Fruit fly (Drosophila melanogaster) whole organism, embryonic: ENCODE measurements around the gene deltaCOP.
A peak's percentile ranks its signal among the peaks of the same experiment; 100 is the strongest.

Source experiments
- CG10543 ChIP-seq: fragments of 200-800 bp; sonication (Bioruptor generic); optimal IDR thresholded peaks from 3 replicates; lab custom pipeline; 2017; ENCODE audit warnings: missing biosample characterization, mild to moderate bottlenecking, missing genetic modification characterization, moderate library complexity
- CG11398 ChIP-seq: fragments of 200-800 bp; sonication (Bioruptor generic); optimal IDR thresholded peaks from 2 replicates; lab custom pipeline; 2016; ENCODE audit warnings: missing biosample characterization, missing genetic modification characterization
- CG13287 ChIP-seq: fragments of 200-800 bp; sonication (Bioruptor generic); IDR thresholded peaks from 2 replicates; pipeline ENCODE4 v1.3.6; 2022; ENCODE audit warnings: missing biosample characterization, missing genetic modification characterization; ENCODE audit not compliant: partially characterized antibody
- CG13894 ChIP-seq: fragments of 200-800 bp; sonication (Bioruptor generic); optimal IDR thresholded peaks from 3 replicates; lab custom pipeline; 2018; ENCODE audit warnings: missing biosample characterization, mild to moderate bottlenecking, missing genetic modification characterization, moderate library complexity
- CG14050 ChIP-seq: fragments of 200-800 bp; sonication (Bioruptor generic); IDR thresholded peaks from 3 replicates; pipeline ENCODE4 v1.3.6; 2022; ENCODE audit warnings: missing biosample characterization, missing genetic modification characterization
- CG14860 ChIP-seq: fragments of 200-800 bp; sonication (Bioruptor generic); IDR thresholded peaks from 3 replicates; pipeline ENCODE4 v1.3.6; 2022; ENCODE audit warnings: missing biosample characterization, missing genetic modification characterization; ENCODE audit not compliant: partially characterized antibody
- CG16863 ChIP-seq: fragments of 200-800 bp; sonication (Bioruptor generic); optimal IDR thresholded peaks from 3 replicates; lab custom pipeline; 2016; ENCODE audit warnings: missing biosample characterization, missing genetic modification characterization
- CG18476 ChIP-seq: fragments of 200-800 bp; sonication (Bioruptor generic); optimal IDR thresholded peaks from 2 replicates; lab custom pipeline; 2016; ENCODE audit warnings: missing biosample characterization, mild to moderate bottlenecking, missing genetic modification characterization
- CG18599 ChIP-seq: fragments of 200-800 bp; sonication (Bioruptor generic); optimal IDR thresholded peaks from 3 replicates; lab custom pipeline; 2017; ENCODE audit warnings: missing biosample characterization, missing genetic modification characterization, mild to moderate bottlenecking, moderate library complexity, missing genetic modification reagents
- CG2120 ChIP-seq: fragments of 200-800 bp; sonication (Bioruptor generic); optimal IDR thresholded peaks from 3 replicates; lab custom pipeline; 2016; ENCODE audit warnings: missing biosample characterization, missing genetic modification characterization
- CG32532 ChIP-seq: fragments of 200-800 bp; sonication (Bioruptor generic); IDR thresholded peaks from 2 replicates; pipeline ENCODE4 v1.3.6; 2022; ENCODE audit warnings: missing biosample characterization, missing genetic modification characterization
- CG34224 ChIP-seq: fragments of 200-800 bp; sonication (Bioruptor generic); IDR thresholded peaks from 3 replicates; pipeline ENCODE4 v1.3.6; 2022; ENCODE audit warnings: missing biosample characterization, missing genetic modification characterization; ENCODE audit not compliant: partially characterized antibody
- CG34376 ChIP-seq: fragments of 200-800 bp; sonication (Bioruptor generic); optimal IDR thresholded peaks from 2 replicates; lab custom pipeline; 2018; ENCODE audit warnings: missing biosample characterization, mild to moderate bottlenecking, missing genetic modification characterization
- CG6175 ChIP-seq: fragments of 200-800 bp; sonication (Bioruptor generic); IDR thresholded peaks from 3 replicates; pipeline ENCODE4 v1.3.6; 2022; ENCODE audit warnings: missing biosample characterization, missing genetic modification characterization
- CG7357 ChIP-seq: fragments of 200-800 bp; sonication (Bioruptor generic); IDR thresholded peaks from 3 replicates; pipeline ENCODE4 v1.3.6; 2022; ENCODE audit warnings: missing biosample characterization, missing genetic modification characterization
- D19A ChIP-seq: fragments of 200-800 bp; optimal IDR thresholded peaks from 3 replicates; lab custom pipeline; 2019; ENCODE audit warnings: missing biosample characterization, mild to moderate bottlenecking, missing genetic modification characterization, moderate library complexity
- GATAe ChIP-seq: fragments of 200-800 bp; sonication (Bioruptor generic); conservative IDR thresholded peaks from 2 replicates; pipeline ENCODE4 v1.3.6; 2022; ENCODE audit warnings: missing biosample characterization, missing genetic modification characterization
- Pdp1 ChIP-seq, 2 experiments: fragments of 200-800 bp; sonication (Bioruptor generic); optimal IDR thresholded peaks; 3 replicates each; lab custom pipeline; 2016; ENCODE audit warnings: missing biosample characterization in 2 of 2, missing genetic modification characterization in 2 of 2, mild to moderate bottlenecking in 1 of 2, moderate library complexity in 1 of 2
- Ssrp ChIP-seq: fragments of 200-800 bp; sonication (Bioruptor generic); optimal IDR thresholded peaks from 2 replicates; lab custom pipeline; 2018; ENCODE audit warnings: missing biosample characterization, mild to moderate bottlenecking, missing genetic modification characterization, moderate library complexity
- cato ChIP-seq: fragments of 200-800 bp; sonication (Bioruptor generic); optimal IDR thresholded peaks from 2 replicates; lab custom pipeline; 2016; ENCODE audit warnings: missing biosample characterization, missing genetic modification characterization, borderline replicate concordance
- cg ChIP-seq: fragments of 200-800 bp; sonication (Bioruptor generic); optimal IDR thresholded peaks from 3 replicates; lab custom pipeline; 2019; ENCODE audit warnings: missing biosample characterization, mild to moderate bottlenecking, missing genetic modification characterization, moderate library complexity
- chinmo ChIP-seq: fragments of 200-800 bp; sonication (Bioruptor generic); IDR thresholded peaks from 4 replicates; pipeline ENCODE4 v1.3.6; 2022; ENCODE audit warnings: missing biosample characterization, missing genetic modification characterization; ENCODE audit not compliant: partially characterized antibody
- cwo ChIP-seq: fragments of 200-800 bp; sonication (Bioruptor generic); optimal IDR thresholded peaks from 3 replicates; lab custom pipeline; 2017; ENCODE audit warnings: missing biosample characterization, missing genetic modification characterization, mild to moderate bottlenecking, moderate library complexity, missing genetic modification reagents
- dmrt99B ChIP-seq: fragments of 200-800 bp; sonication (Bioruptor generic); optimal IDR thresholded peaks from 2 replicates; lab custom pipeline; 2018; ENCODE audit warnings: missing biosample characterization, mild to moderate bottlenecking, missing genetic modification characterization, moderate library complexity
- eve ChIP-seq, 2 experiments: fragments of >200 bp; optimal IDR thresholded peaks; 2 replicates each; lab custom pipeline; 2017; ENCODE audit warnings: missing biosample characterization in 2 of 2, missing genetic modification characterization in 2 of 2
- exex ChIP-seq: fragments of 200-800 bp; sonication (Bioruptor generic); optimal IDR thresholded peaks from 4 replicates; lab custom pipeline; 2018; ENCODE audit warnings: missing biosample characterization, mild to moderate bottlenecking, missing genetic modification characterization, moderate library complexity
- ftz-f1 ChIP-seq: fragments of 200-800 bp; sonication (Bioruptor generic); optimal IDR thresholded peaks from 2 replicates; lab custom pipeline; 2016; ENCODE audit warnings: missing biosample characterization, missing genetic modification characterization
- grn ChIP-seq: fragments of 200-800 bp; sonication (Bioruptor generic); optimal IDR thresholded peaks from 3 replicates; lab custom pipeline; 2017; ENCODE audit warnings: missing biosample characterization, missing genetic modification characterization
- kni ChIP-seq: fragments of 200-800 bp; sonication (Bioruptor generic); optimal IDR thresholded peaks from 3 replicates; lab custom pipeline; 2017; ENCODE audit warnings: mild to moderate bottlenecking, missing biosample characterization, missing genetic modification reagents, missing genetic modification characterization
- lab ChIP-seq: fragments of 200-800 bp; sonication (Bioruptor generic); optimal IDR thresholded peaks from 3 replicates; lab custom pipeline; 2017; ENCODE audit warnings: missing biosample characterization, missing genetic modification characterization, mild to moderate bottlenecking, moderate library complexity, missing genetic modification reagents
- lilli ChIP-seq: fragments of 200-800 bp; sonication (Bioruptor generic); optimal IDR thresholded peaks from 3 replicates; lab custom pipeline; 2016; ENCODE audit warnings: missing biosample characterization, missing genetic modification characterization
- mirr ChIP-seq: fragments of 200-800 bp; sonication (Bioruptor generic); optimal IDR thresholded peaks from 3 replicates; lab custom pipeline; 2018; ENCODE audit warnings: missing biosample characterization, mild to moderate bottlenecking, missing genetic modification characterization
- pum ChIP-seq: fragments of 200-800 bp; sonication (Bioruptor generic); optimal IDR thresholded peaks from 2 replicates; lab custom pipeline; 2016; ENCODE audit warnings: missing biosample characterization, missing genetic modification characterization
- row ChIP-seq: fragments of 200-800 bp; sonication (Bioruptor generic); IDR thresholded peaks from 3 replicates; pipeline ENCODE4 v1.3.6; 2022; ENCODE audit warnings: missing biosample characterization, missing genetic modification characterization
- sens ChIP-seq: fragments of 200-800 bp; sonication (Bioruptor generic); peaks from one replicate; lab custom pipeline; 2016; ENCODE audit warnings: missing biosample characterization, missing genetic modification characterization
- sug ChIP-seq: fragments of 200-800 bp; optimal IDR thresholded peaks from 2 replicates; lab custom pipeline; 2019; ENCODE audit warnings: missing biosample characterization, mild to moderate bottlenecking, missing genetic modification characterization, moderate library complexity
- twi ChIP-seq: fragments of 200-800 bp; optimal IDR thresholded peaks from 2 replicates; lab custom pipeline; 2019; ENCODE audit warnings: missing biosample characterization, mild to moderate bottlenecking, missing genetic modification characterization, moderate library complexity
- tx ChIP-seq: fragments of 200-800 bp; sonication (Bioruptor generic); optimal IDR thresholded peaks from 2 replicates; lab custom pipeline; 2016; ENCODE audit warnings: missing biosample characterization, missing genetic modification characterization
- zf30C ChIP-seq: fragments of 200-800 bp; sonication (Bioruptor generic); optimal IDR thresholded peaks from 3 replicates; lab custom pipeline; 2018; ENCODE audit warnings: missing biosample characterization, mild to moderate bottlenecking, missing genetic modification characterization

deltaCOP gene

DNA sequence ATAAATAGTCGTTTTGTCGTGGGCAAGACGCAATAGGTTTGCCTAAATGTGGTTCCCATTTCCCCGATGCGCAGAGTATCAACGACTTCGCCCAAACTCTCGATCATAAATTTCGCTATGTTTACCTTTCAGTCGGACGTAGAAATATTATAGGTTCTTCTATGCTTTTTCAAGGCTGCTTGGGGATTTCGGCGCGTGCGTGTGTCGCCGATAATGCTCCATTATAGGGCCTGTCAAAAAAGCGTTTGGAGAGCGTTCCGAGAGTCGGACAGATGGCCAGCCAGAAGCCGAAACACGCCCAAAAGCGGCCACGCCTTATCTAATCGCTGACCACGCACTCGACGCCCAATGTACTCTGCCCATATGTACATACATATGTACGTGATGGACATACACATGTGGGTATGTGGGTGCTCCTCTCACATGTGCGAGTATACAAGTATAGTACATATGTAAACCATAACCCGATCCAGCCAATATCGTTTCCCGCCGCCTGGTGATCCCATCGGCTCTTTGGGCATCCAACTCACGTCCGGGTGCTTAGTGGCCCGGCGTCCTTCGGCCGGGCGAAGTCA lies 12.9 kb downstream of the deltaCOP start:
- peak; percentile 30; the same call in 1 of the 2 replicates for TF ChIP-seq CG32532
- TF ChIP-seq lilli (GFP tag; lab: Kevin White, UChicago) = peak; percentile 4
- peak; percentile 12 for TF ChIP-seq cg (GFP tag; lab: Kevin White, UChicago)
- no peak for TF ChIP-seq CG14050 (GFP tag; lab: Robert Waterston, UW)
- TF ChIP-seq exex (tag; lab: Kevin White, UChicago) = peak; percentile 67
- peak; percentile 31 for TF ChIP-seq lab
- TF ChIP-seq D19A (tag; lab: Kevin White, UChicago) = peak; percentile 38
- TF ChIP-seq CG2120 (GFP tag; lab: Kevin White, UChicago) = peak; percentile 23
- TF ChIP-seq eve (GFP tag; optimal IDR thresholded peaks at IDR 0.05; lab: Kevin White, UChicago) = no peak
- TF ChIP-seq cato (GFP tag; lab: Kevin White, UChicago) = no peak
- TF ChIP-seq sug (tag; lab: Kevin White, UChicago) = peak; percentile 51
- TF ChIP-seq CG18599 = peak; percentile 46
- peak; percentile 65 for TF ChIP-seq kni (GFP tag; lab: Kevin White, UChicago)
- 0 out of 3 replicates have a peak, but pooled peaks have one; percentile 22 for TF ChIP-seq row (GFP tag; lab: Robert Waterston, UW)
- TF ChIP-seq Pdp1 (GFP tag; optimal IDR thresholded peaks at IDR 0.05; lab: Kevin White, UChicago) = peak in 1 of 2 experiments; percentile 14
- peak; percentile 32 for TF ChIP-seq sens (GFP tag; lab: Kevin White, UChicago)
- TF ChIP-seq CG34376 (GFP tag; lab: Kevin White, UChicago) = peak; percentile 60
- TF ChIP-seq grn (GFP tag; lab: Kevin White, UChicago) = peak; percentile 39
- TF ChIP-seq ftz-f1 (GFP tag; lab: Kevin White, UChicago) = peak; percentile 17
- TF ChIP-seq CG13894 (tag; lab: Kevin White, UChicago) = peak; percentile 31
- TF ChIP-seq CG6175 (GFP tag; lab: Robert Waterston, UW) = no peak
- TF ChIP-seq cwo = peak; percentile 57
- peak; percentile 73 for TF ChIP-seq mirr (GFP tag; lab: Kevin White, UChicago)
- TF ChIP-seq twi = peak; percentile 69
- TF ChIP-seq CG10543 (GFP tag; lab: Kevin White, UChicago) = peak; percentile 60
- no peak for TF ChIP-seq zf30C (GFP tag; lab: Kevin White, UChicago)

DNA sequence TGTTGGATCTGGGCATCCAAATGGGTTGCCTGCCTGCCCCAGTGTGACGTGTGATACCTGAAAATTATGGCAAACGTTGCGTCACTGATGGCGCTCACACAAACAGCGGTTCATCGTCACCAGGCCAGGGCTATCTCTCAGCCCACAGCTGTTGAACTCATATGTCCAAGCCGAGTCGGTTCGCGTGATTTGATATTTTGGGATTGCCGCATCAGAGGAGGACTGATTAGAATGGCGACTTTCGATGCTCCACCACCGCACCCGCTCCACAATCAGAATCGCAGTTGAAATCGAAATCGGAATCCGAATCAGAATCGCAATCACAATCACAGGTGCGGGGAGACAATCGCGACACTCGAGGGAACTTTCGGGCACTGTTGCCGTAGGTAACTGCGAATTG lies 13.9 kb downstream of the deltaCOP start:
- TF ChIP-seq exex (tag; lab: Kevin White, UChicago) (peak; percentile 1), sug (tag; lab: Kevin White, UChicago) (peak; percentile 63), GATAe (GFP tag; lab: Robert Waterston, UW) (no peak), CG13287 (GFP tag; lab: Robert Waterston, UW) (no peak), CG18476 (GFP tag; lab: Kevin White, UChicago) (no peak), CG7357 (GFP tag; lab: Robert Waterston, UW) (no peak), grn (GFP tag; lab: Kevin White, UChicago) (peak; percentile 73), CG34224 (GFP tag; lab: Robert Waterston, UW) (no peak), dmrt99B (tag; lab: Kevin White, UChicago) (no peak), Pdp1 (GFP tag; optimal IDR thresholded peaks at IDR 0.05; lab: Kevin White, UChicago) (peak in 1 of 2 experiments; percentile 74), tx (no peak), chinmo (GFP tag; lab: Robert Waterston, UW) (0 out of 4 replicates have a peak, but pooled peaks have one; percentile 40), CG14860 (GFP tag; lab: Robert Waterston, UW) (no peak), CG11398 (GFP tag; lab: Kevin White, UChicago) (no peak), pum (GFP tag; lab: Kevin White, UChicago) (no peak), Ssrp (tag; lab: Kevin White, UChicago) (no peak), cwo (peak; percentile 54), CG16863 (GFP tag; lab: Kevin White, UChicago) (no peak)
